Worm (Caenorhabditis elegans): ENCODE data around the gene C10A4.10.
A peak's percentile ranks its signal among the peaks of the same experiment; 100 is the strongest.

Gene C10A4.10

DNA sequence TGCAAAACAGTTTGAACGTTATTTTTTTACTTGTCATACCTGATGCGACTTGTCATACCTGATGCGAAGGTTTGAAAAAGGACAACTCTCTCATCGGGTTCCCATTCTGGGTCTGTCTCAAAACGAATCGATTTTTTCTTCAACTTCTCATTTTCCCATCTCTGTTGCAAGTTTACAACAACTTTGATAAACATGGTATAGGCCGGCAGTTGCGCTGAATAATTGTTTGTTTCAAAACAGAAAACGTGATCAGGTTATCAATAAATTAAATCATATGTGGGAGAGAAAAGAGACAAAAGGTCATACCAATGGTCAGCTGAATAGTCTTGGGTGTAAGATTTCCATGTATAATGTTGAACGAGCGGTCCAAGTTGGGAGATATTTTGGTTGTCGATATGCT, 38.2 kb downstream of the C10A4.10 start:
- peak; percentile 74 for TF ChIP-seq hlh-30 (tag; optimal IDR thresholded peaks at IDR 0.05; ENCODE audit: insufficient read depth)
- peak in 1 of 2 experiments; percentile 76 for TF ChIP-seq unc-62 (GFP tag; optimal IDR thresholded peaks at IDR 0.05 in 1 of 2)
- TF ChIP-seq unc-62 (tag; optimal IDR thresholded peaks at IDR 0.05) = no peak
- TF ChIP-seq Y75B8A.6 (GFP tag; IDR thresholded peaks at IDR 0.05) = no peak

DNA sequence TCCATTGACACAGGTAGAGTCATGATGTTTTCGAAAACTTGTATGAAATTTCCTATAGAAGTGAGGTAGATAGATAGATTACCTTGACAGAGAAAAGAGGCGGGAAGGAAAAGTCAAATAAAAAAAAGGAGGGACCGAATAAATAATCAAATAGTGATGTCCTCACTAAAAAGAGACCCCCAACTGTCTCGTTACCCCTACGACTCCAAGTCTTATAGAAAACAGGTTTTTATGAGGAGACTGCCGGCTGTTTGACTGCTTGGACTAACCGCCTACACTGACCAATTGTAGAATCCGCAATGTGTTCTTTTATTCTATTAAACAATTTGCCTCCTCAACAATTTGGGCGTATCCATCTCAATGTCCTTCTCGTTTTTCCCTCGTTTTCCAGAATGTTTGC, 39.3 kb downstream of the C10A4.10 start, which contains the start of gene C01C10.2:
TSS of gene C01C10.2 (minus strand) at position 170 of the 400 bp plus-strand sequence.
- peak in 1 of 2 experiments; percentile 25 for TF ChIP-seq unc-62 (GFP tag; optimal IDR thresholded peaks at IDR 0.05 in 1 of 2)
- TF ChIP-seq unc-62 (tag; optimal IDR thresholded peaks at IDR 0.05) = no peak
- no peak for TF ChIP-seq nhr-76 (tag; optimal IDR thresholded peaks at IDR 0.05)

DNA sequence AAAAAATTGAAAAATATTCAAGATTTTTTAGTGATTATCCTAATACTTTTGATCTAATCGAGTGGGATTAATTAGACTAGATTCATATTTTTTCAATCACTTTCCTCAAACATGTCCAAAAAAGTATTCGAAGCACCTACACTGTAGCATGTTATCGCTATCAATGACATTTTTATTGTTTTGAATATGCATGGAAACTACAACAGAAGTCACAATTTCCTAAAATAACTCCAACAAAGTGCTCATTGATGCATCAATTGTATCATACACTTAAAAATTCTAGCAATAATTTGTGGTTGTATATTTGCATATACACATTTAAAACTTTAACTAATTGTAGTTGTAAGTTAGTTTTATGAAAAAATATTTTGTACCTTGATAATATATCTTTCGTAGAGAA, 41.4 kb downstream of the C10A4.10 start:
- TF ChIP-seq Y48G9A.11 (GFP tag; IDR thresholded peaks at IDR 0.05) (no peak), madf-9 (GFP tag; conservative IDR thresholded peaks at IDR 0.05) (no peak), pqm-1 (tag; optimal IDR thresholded peaks at IDR 0.05) (peak; percentile 3), nhr-48 (tag; optimal IDR thresholded peaks at IDR 0.05) (no peak), hlh-11 (tag; optimal IDR thresholded peaks at IDR 0.05) (peak; percentile 13), attf-4 (tag; optimal IDR thresholded peaks at IDR 0.05) (no peak), tra-1 (GFP tag; IDR thresholded peaks at IDR 0.05) (no peak), daf-16 (GFP tag; optimal IDR thresholded peaks at IDR 0.05) (no peak), daf-16 (tag; optimal IDR thresholded peaks at IDR 0.05) (peak; percentile 26), nhr-77 (tag; optimal IDR thresholded peaks at IDR 0.05) (peak; percentile 22), nhr-11 (tag; optimal IDR thresholded peaks at IDR 0.05) (no peak), gei-8 (GFP tag; optimal IDR thresholded peaks at IDR 0.05) (no peak), ceh-32 (tag; optimal IDR thresholded peaks at IDR 0.05; ENCODE audit: poor library complexity) (no peak), ceh-44 (GFP tag; IDR thresholded peaks at IDR 0.05) (no peak), zip-2 (tag; optimal IDR thresholded peaks at IDR 0.05) (no peak), vab-7 (GFP tag; IDR thresholded peaks at IDR 0.05) (no peak), hif-1 (tag; optimal IDR thresholded peaks at IDR 0.05) (no peak), hlh-30 (tag; optimal IDR thresholded peaks at IDR 0.05; ENCODE audit: insufficient read depth) (no peak), ces-1 (GFP tag; optimal IDR thresholded peaks at IDR 0.05) (no peak), tag-97 (GFP tag; IDR thresholded peaks at IDR 0.05) (no peak), snpc-1.2 (GFP tag; IDR thresholded peaks at IDR 0.05) (no peak), ZK546.5 (tag; optimal IDR thresholded peaks at IDR 0.05) (no peak), nhr-28 (tag; optimal IDR thresholded peaks at IDR 0.05) (peak; percentile 66), nhr-237 (tag; optimal IDR thresholded peaks at IDR 0.05) (no peak), Y75B8A.6 (GFP tag; IDR thresholded peaks at IDR 0.05) (no peak), dmd-6 (GFP tag; IDR thresholded peaks at IDR 0.05) (peak; percentile 32)

DNA sequence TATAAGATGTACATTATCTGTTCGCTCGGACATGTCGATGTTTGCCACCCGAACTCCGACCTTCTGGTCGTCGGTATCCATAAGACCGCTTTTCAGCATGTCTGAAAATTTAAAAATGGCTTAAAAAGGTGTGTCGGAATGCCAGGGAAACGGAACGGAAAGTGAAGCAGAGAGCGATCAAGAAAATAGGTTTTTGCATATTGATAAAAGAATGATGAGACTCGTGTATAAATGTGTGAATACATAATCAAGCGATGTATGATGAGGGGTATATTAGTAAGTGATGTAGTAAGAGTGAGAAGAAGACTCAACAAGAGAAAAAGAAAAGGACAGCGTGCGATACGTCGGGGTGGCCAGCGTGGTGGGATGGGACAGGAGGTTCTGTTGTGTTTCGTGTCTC, 43.8 kb downstream of the C10A4.10 start, which contains the start of gene acl-12:
TSS of gene acl-12 (minus strand) at position 101 of the 400 bp plus-strand sequence.
- TF ChIP-seq hlh-30 (tag; optimal IDR thresholded peaks at IDR 0.05; ENCODE audit: insufficient read depth) = no peak
- no peak for TF ChIP-seq F10B5.3 (tag; optimal IDR thresholded peaks at IDR 0.05)
- no peak for TF ChIP-seq zag-1 (tag; optimal IDR thresholded peaks at IDR 0.05)
- TF ChIP-seq ZK337.2 (GFP tag; IDR thresholded peaks at IDR 0.05) = no peak
- TF ChIP-seq nhr-237 (tag; optimal IDR thresholded peaks at IDR 0.05) = no peak
- no peak for TF ChIP-seq ceh-28 (tag; optimal IDR thresholded peaks at IDR 0.05)
- TF ChIP-seq dmd-8 (GFP tag; IDR thresholded peaks at IDR 0.05) = no peak
- TF ChIP-seq madf-5 (GFP tag; IDR thresholded peaks at IDR 0.05) = no peak
- no peak for TF ChIP-seq lsy-2 (tag; optimal IDR thresholded peaks at IDR 0.05)
- no peak for TF ChIP-seq ztf-7 (tag; optimal IDR thresholded peaks at IDR 0.05)
- TF ChIP-seq Y48G9A.11 (GFP tag; IDR thresholded peaks at IDR 0.05) = no peak
- TF ChIP-seq tra-1 (GFP tag; IDR thresholded peaks at IDR 0.05) = no peak
- TF ChIP-seq Y5F2A.4 (GFP tag; optimal IDR thresholded peaks at IDR 0.05) = no peak

Data from whole organism, L4 larva.